Worm (Caenorhabditis elegans) whole organism, late embryonic: ENCODE data around the gene K03B4.4.

Experiments used
- C38D4.7 ChIP-seq: fragments of 200-800 bp; sonication (Bioruptor generic); optimal IDR thresholded peaks from 2 replicates; lab custom pipeline; 2018; ENCODE audit warnings: mild to moderate bottlenecking, missing genetic modification characterization, moderate library complexity, missing compliant biosample characterization
- Y22D7AL.16 ChIP-seq: sonication (generic microtip); optimal IDR thresholded peaks from 2 replicates; lab custom pipeline; 2016; ENCODE audit warnings: missing genetic modification characterization, missing compliant biosample characterization
- ceh-19 ChIP-seq: fragments of 200-800 bp; sonication (Bioruptor generic); optimal IDR thresholded peaks from 2 replicates; lab custom pipeline; 2018; ENCODE audit warnings: mild to moderate bottlenecking, missing genetic modification characterization, missing compliant biosample characterization
- elt-2 ChIP-seq: sonication (generic microtip); optimal IDR thresholded peaks from 2 replicates; lab custom pipeline; 2016; ENCODE audit warnings: missing genetic modification reagents, missing genetic modification characterization, missing compliant biosample characterization
- fkh-10 ChIP-seq: fragments of 150-350 bp; optimal IDR thresholded peaks from 2 replicates; lab custom pipeline; 2014; ENCODE audit warnings: missing biosample characterization, missing genetic modification reagents, missing genetic modification characterization
- hlh-8 ChIP-seq: sonication (generic microtip); optimal IDR thresholded peaks from 2 replicates; lab custom pipeline; 2016; ENCODE audit warnings: missing genotype, missing genetic modification characterization, missing compliant biosample characterization
- madf-2 ChIP-seq: sonication (generic microtip); optimal IDR thresholded peaks from 2 replicates; lab custom pipeline; 2017; ENCODE audit warnings: missing genetic modification characterization, missing compliant biosample characterization
- nfya-1 ChIP-seq: sonication (generic microtip); optimal IDR thresholded peaks from 2 replicates; lab custom pipeline; 2017; ENCODE audit warnings: missing genetic modification characterization, mild to moderate bottlenecking, missing compliant biosample characterization, antibody characterized with exemption, moderate library complexity
- nhr-11 ChIP-seq: fragments of 150-350 bp; optimal IDR thresholded peaks from 2 replicates; lab custom pipeline; 2014; ENCODE audit warnings: missing biosample characterization, missing genetic modification characterization
- pqm-1 ChIP-seq: sonication (generic microtip); optimal IDR thresholded peaks from 2 replicates; lab custom pipeline; 2016; ENCODE audit warnings: missing genetic modification characterization, missing compliant biosample characterization
- sdc-2 ChIP-seq: sonication (generic microtip); optimal IDR thresholded peaks from 2 replicates; lab custom pipeline; 2016; ENCODE audit warnings: missing genotype, missing genetic modification characterization, missing compliant biosample characterization
- sox-4 ChIP-seq: sonication (generic microtip); optimal IDR thresholded peaks from 2 replicates; lab custom pipeline; 2017; ENCODE audit warnings: mild to moderate bottlenecking, missing genetic modification characterization, inconsistent platforms, missing compliant biosample characterization
- unc-55 ChIP-seq: sonication (generic microtip); optimal IDR thresholded peaks from 2 replicates; lab custom pipeline; 2017; ENCODE audit warnings: missing biosample characterization, missing genetic modification reagents, missing genetic modification characterization

DNA sequence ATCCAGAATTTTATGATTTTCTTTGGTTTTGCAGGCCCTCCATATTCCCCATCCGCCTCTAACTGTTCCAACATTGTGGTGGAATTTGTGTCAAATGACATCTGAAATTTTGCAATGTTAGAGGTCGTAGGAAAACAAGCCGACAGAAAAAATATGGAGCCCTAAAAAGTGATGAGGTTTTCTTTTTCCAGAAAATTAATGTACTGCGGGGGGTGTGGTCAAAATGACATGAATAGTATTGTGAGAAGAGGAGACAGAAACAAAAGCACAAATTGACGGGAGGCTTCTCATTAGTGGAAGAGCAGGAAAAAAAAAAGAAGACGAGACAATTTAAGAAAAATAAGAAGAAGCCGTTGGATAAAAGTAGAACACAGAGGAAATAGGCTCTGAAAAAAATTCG lies 18.4 kb downstream of the K03B4.4 start, which contains the start of gene ZC266.1:
- TF ChIP-seq fkh-10 (GFP tag; lab: Kevin White, UChicago): no peak
- TF ChIP-seq Y22D7AL.16: no peak
- no peak for TF ChIP-seq elt-2 (tag; lab: Kevin White, UChicago)
- TF ChIP-seq hlh-8 (tag; lab: Kevin White, UChicago): no peak
- TF ChIP-seq nfya-1 (tag; lab: Kevin White, UChicago): no peak
- TF ChIP-seq unc-55 (GFP tag; lab: Kevin White, UChicago): no peak
- TF ChIP-seq sox-4: no peak
- no peak for TF ChIP-seq C38D4.7 (GFP tag; lab: Kevin White, UChicago)
- TF ChIP-seq sdc-2 (tag; lab: Kevin White, UChicago): no peak
- no peak for TF ChIP-seq pqm-1
- TF ChIP-seq madf-2 (tag; lab: Kevin White, UChicago): no peak
- TF ChIP-seq nhr-11 (tag; lab: Kevin White, UChicago): no peak
- no peak for TF ChIP-seq ceh-19
